Worm (Caenorhabditis elegans) whole organism, young adult: ENCODE data around the gene F27E5.5.

ENCODE experiments used
- C06A6.2 ChIP-seq: fragments of 200-800 bp; sonication (Bioruptor generic); conservative IDR thresholded peaks from 2 replicates; pipeline ENCODE4 v1.3.6; 2022; ENCODE audit warnings: missing genetic modification characterization, missing compliant biosample characterization
- C17E4.6 ChIP-seq: fragments of 200-800 bp; sonication (Bioruptor generic); IDR thresholded peaks from 2 replicates; pipeline ENCODE4 v1.3.6; 2022; ENCODE audit warnings: missing genetic modification reagents, missing genetic modification characterization, missing compliant biosample characterization
- D2030.7 ChIP-seq: fragments of 200-800 bp; sonication (Bioruptor generic); IDR thresholded peaks from 2 replicates; pipeline ENCODE4 v1.3.6; 2022; ENCODE audit warnings: missing genetic modification reagents, missing genetic modification characterization, missing compliant biosample characterization
- F22D6.2 ChIP-seq: sonication (generic microtip); optimal IDR thresholded peaks from 2 replicates; lab custom pipeline; 2016; ENCODE audit warnings: mild to moderate bottlenecking, missing genetic modification characterization, missing compliant biosample characterization
- F33H1.4 ChIP-seq: fragments of 200-800 bp; sonication (Bioruptor generic); IDR thresholded peaks from 2 replicates; pipeline ENCODE4 v1.3.6; 2022; ENCODE audit warnings: missing genetic modification reagents, missing genetic modification characterization, missing compliant biosample characterization
- F37B4.10 ChIP-seq: fragments of 200-800 bp; sonication (Bioruptor generic); IDR thresholded peaks from 2 replicates; pipeline ENCODE4 v1.3.6; 2022; ENCODE audit warnings: missing genetic modification characterization, missing compliant biosample characterization
- F55B11.4 ChIP-seq: sonication (generic microtip); optimal IDR thresholded peaks from 2 replicates; lab custom pipeline; 2016; ENCODE audit warnings: missing compliant biosample characterization, missing genetic modification characterization, borderline replicate concordance; ENCODE audit not compliant: insufficient read depth
- K12H6.12 ChIP-seq: fragments of 200-800 bp; sonication (Bioruptor generic); optimal IDR thresholded peaks from 2 replicates; lab custom pipeline; 2018; ENCODE audit warnings: mild to moderate bottlenecking, missing genetic modification characterization, missing compliant biosample characterization
- Y53G8AR.9 ChIP-seq: fragments of 200-800 bp; sonication (Bioruptor generic); conservative IDR thresholded peaks from 2 replicates; pipeline ENCODE4 v1.3.6; 2022; ENCODE audit warnings: missing genetic modification reagents, missing genetic modification characterization, missing compliant biosample characterization
- Y67H2A.10 ChIP-seq: fragments of 200-800 bp; sonication (Bioruptor generic); conservative IDR thresholded peaks from 2 replicates; pipeline ENCODE4 v1.3.6; 2022; ENCODE audit warnings: missing genetic modification reagents, missing genetic modification characterization, missing compliant biosample characterization
- ama-1 ChIP-seq, 3 experiments: fragments of 150-350 bp in 1 of 3; sonication (generic microtip) in 2 of 3; optimal IDR thresholded peaks; 2 replicates each; lab custom pipeline; 2014 to 2018; ENCODE audit warnings: missing biosample characterization in 2 of 3, missing genetic modification characterization in 2 of 3, missing genetic modification reagents in 2 of 3
- aptf-2 ChIP-seq: fragments of 200-800 bp; sonication (Bioruptor generic); conservative IDR thresholded peaks from 2 replicates; pipeline ENCODE4 v1.3.6; 2022; ENCODE audit warnings: missing genetic modification reagents, missing genetic modification characterization, missing compliant biosample characterization
- atf-7 ChIP-seq: sonication (generic microtip); optimal IDR thresholded peaks from 2 replicates; lab custom pipeline; 2017; ENCODE audit warnings: mild to moderate bottlenecking, missing genetic modification characterization, missing compliant biosample characterization
- athp-1 ChIP-seq: sonication (generic microtip); optimal IDR thresholded peaks from 2 replicates; lab custom pipeline; 2017; ENCODE audit warnings: mild to moderate bottlenecking, missing genetic modification characterization, missing compliant biosample characterization
- ccch-3 ChIP-seq: fragments of 200-800 bp; sonication (Bioruptor generic); optimal IDR thresholded peaks from 2 replicates; lab custom pipeline; 2018; ENCODE audit warnings: mild to moderate bottlenecking, missing genetic modification characterization, missing compliant biosample characterization
- ceh-91 ChIP-seq: fragments of 200-800 bp; sonication (Bioruptor generic); IDR thresholded peaks from 2 replicates; pipeline ENCODE4 v1.3.6; 2022; ENCODE audit warnings: missing genetic modification reagents, missing genetic modification characterization, missing compliant biosample characterization
- dpff-1 ChIP-seq: sonication (generic microtip); optimal IDR thresholded peaks from 2 replicates; lab custom pipeline; 2017; ENCODE audit warnings: mild to moderate bottlenecking, missing genetic modification characterization, missing compliant biosample characterization
- dpl-1 ChIP-seq: fragments of 150-350 bp; optimal IDR thresholded peaks from 2 replicates; lab custom pipeline; 2014; ENCODE audit warnings: missing biosample characterization, missing genetic modification reagents, missing genetic modification characterization
- efl-1 ChIP-seq: fragments of 150-350 bp; optimal IDR thresholded peaks from 2 replicates; lab custom pipeline; 2014; ENCODE audit warnings: missing biosample characterization, missing genetic modification reagents, missing genetic modification characterization
- hlh-12 ChIP-seq: sonication (generic microtip); optimal IDR thresholded peaks from 2 replicates; lab custom pipeline; 2016; ENCODE audit warnings: missing genetic modification characterization, missing compliant biosample characterization
- hrde-1 ChIP-seq: sonication (generic microtip); optimal IDR thresholded peaks from 2 replicates; lab custom pipeline; 2016; ENCODE audit warnings: missing genetic modification characterization, mild to moderate bottlenecking, missing compliant biosample characterization, moderate library complexity, missing genotype, missing genetic modification reagents, borderline replicate concordance
- lin-26 ChIP-seq: fragments of 200-800 bp; sonication (Bioruptor generic); IDR thresholded peaks from 2 replicates; pipeline ENCODE4 v1.3.6; 2022; ENCODE audit warnings: missing genetic modification reagents, missing genetic modification characterization, missing compliant biosample characterization
- lin-40 ChIP-seq: sonication (generic microtip); optimal IDR thresholded peaks from 2 replicates; lab custom pipeline; 2016; ENCODE audit warnings: missing genetic modification characterization, mild to moderate bottlenecking, missing compliant biosample characterization, missing genotype, missing genetic modification reagents
- lsl-1 ChIP-seq: fragments of 200-800 bp; sonication (Bioruptor generic); optimal IDR thresholded peaks from 2 replicates; lab custom pipeline; 2018; ENCODE audit warnings: mild to moderate bottlenecking, missing genetic modification characterization, moderate library complexity, missing compliant biosample characterization
- madf-10 ChIP-seq: sonication (generic microtip); optimal IDR thresholded peaks from 2 replicates; lab custom pipeline; 2016; ENCODE audit warnings: mild to moderate bottlenecking, missing genetic modification characterization, missing compliant biosample characterization
- madf-6 ChIP-seq: fragments of 200-800 bp; sonication (Bioruptor generic); IDR thresholded peaks from 2 replicates; pipeline ENCODE4 v1.3.6; 2022; ENCODE audit warnings: missing genetic modification reagents, missing genetic modification characterization, missing compliant biosample characterization
- madf-8 ChIP-seq: fragments of 200-800 bp; sonication (Bioruptor generic); conservative IDR thresholded peaks from 2 replicates; pipeline ENCODE4 v1.3.6; 2022; ENCODE audit warnings: missing genetic modification reagents, missing genetic modification characterization, missing compliant biosample characterization
- mes-4 ChIP-seq: sonication (generic microtip); optimal IDR thresholded peaks from 2 replicates; lab custom pipeline; 2016; ENCODE audit warnings: missing genotype, missing genetic modification characterization, missing compliant biosample characterization
- mxl-1 ChIP-seq: sonication (generic microtip); optimal IDR thresholded peaks from 2 replicates; lab custom pipeline; 2016; ENCODE audit warnings: missing genetic modification characterization, missing compliant biosample characterization
- nfyb-1 ChIP-seq: fragments of 200-800 bp; sonication (Bioruptor generic); IDR thresholded peaks from 2 replicates; pipeline ENCODE4 v1.3.6; 2022; ENCODE audit warnings: missing genetic modification reagents, missing genetic modification characterization, missing compliant biosample characterization
- nhr-27 ChIP-seq: fragments of 200-800 bp; sonication (Bioruptor generic); optimal IDR thresholded peaks from 2 replicates; lab custom pipeline; 2018; ENCODE audit warnings: mild to moderate bottlenecking, missing genetic modification characterization, moderate library complexity, missing compliant biosample characterization
- nhr-90 ChIP-seq: sonication (generic microtip); optimal IDR thresholded peaks from 2 replicates; lab custom pipeline; 2016; ENCODE audit warnings: missing genotype, mild to moderate bottlenecking, missing genetic modification characterization, missing compliant biosample characterization
- sea-2 ChIP-seq: fragments of 200-800 bp; sonication (Bioruptor generic); IDR thresholded peaks from 2 replicates; pipeline ENCODE4 v1.3.6; 2022; ENCODE audit warnings: missing genetic modification characterization, missing compliant biosample characterization
- snpc-3.4 ChIP-seq: sonication (generic microtip); optimal IDR thresholded peaks from 2 replicates; lab custom pipeline; 2017; ENCODE audit warnings: missing genetic modification characterization, mild to moderate bottlenecking, missing compliant biosample characterization, antibody characterized with exemption, moderate library complexity, missing genotype, missing genetic modification reagents
- snpc-4 ChIP-seq, 5 experiments: fragments of 150-350 bp in 1 of 5; sonication (generic microtip) in 4 of 5; optimal IDR thresholded peaks; 2 replicates each; lab custom pipeline; 2014 to 2018; ENCODE audit warnings: missing genetic modification characterization in 5 of 5, missing biosample characterization in 3 of 5, antibody characterized with exemption in 2 of 5, mild to moderate bottlenecking in 2 of 5, missing compliant biosample characterization in 2 of 5, missing genotype in 2 of 5, moderate library complexity in 2 of 5, missing genetic modification reagents in 1 of 5
- tbp1 ChIP-seq: fragments of 200-800 bp; sonication (Bioruptor generic); optimal IDR thresholded peaks from 2 replicates; lab custom pipeline; 2018; ENCODE audit warnings: mild to moderate bottlenecking, missing genetic modification characterization, missing compliant biosample characterization
- xnd-1 ChIP-seq: sonication (generic microtip); optimal IDR thresholded peaks from 2 replicates; lab custom pipeline; 2016; ENCODE audit warnings: missing genotype, missing genetic modification reagents, missing genetic modification characterization, missing compliant biosample characterization
- zfh-2 ChIP-seq: fragments of 200-800 bp; sonication (Bioruptor generic); conservative IDR thresholded peaks from 2 replicates; pipeline ENCODE4 v1.3.6; 2022; ENCODE audit warnings: missing genetic modification reagents, missing genetic modification characterization, missing compliant biosample characterization
- zim-3 ChIP-seq: sonication (generic microtip); optimal IDR thresholded peaks from 2 replicates; lab custom pipeline; 2017; ENCODE audit warnings: mild to moderate bottlenecking, missing genetic modification characterization, moderate library complexity, missing compliant biosample characterization
- ztf-18 ChIP-seq: sonication (generic microtip); optimal IDR thresholded peaks from 2 replicates; lab custom pipeline; 2016; ENCODE audit warnings: missing genotype, mild to moderate bottlenecking, missing genetic modification characterization, missing compliant biosample characterization
- ztf-28 ChIP-seq: fragments of 200-800 bp; sonication (Bioruptor generic); IDR thresholded peaks from 2 replicates; pipeline ENCODE4 v1.3.6; 2022; ENCODE audit warnings: missing genetic modification reagents, missing genetic modification characterization, missing compliant biosample characterization
- ztf-3 ChIP-seq: fragments of 200-800 bp; sonication (Bioruptor generic); optimal IDR thresholded peaks from 2 replicates; lab custom pipeline; 2018; ENCODE audit warnings: mild to moderate bottlenecking, missing genetic modification characterization, missing compliant biosample characterization

Gene F27E5.5

ce11 chrII:10172436-10172973 is 40.8 kb upstream of the F27E5.5 start, which contains the start of gene wbp-11 (continued):
- TF ChIP-seq lin-40 (tag; lab: Kevin White, UChicago) (no peak), F22D6.2 (no peak), mes-4 (tag; lab: Kevin White, UChicago) (no peak), dpff-1 (tag; lab: Kevin White, UChicago) (no peak), efl-1 (peak; percentile 23)
- TF ChIP-seq, all 124 proteins: peak for 9

- TF ChIP-seq madf-8 (GFP tag; lab: Robert Waterston, UW) (peak; percentile 75), efl-1 (peak; percentile 90), nfyb-1 (GFP tag; lab: Robert Waterston, UW) (no peak), dpl-1 (GFP tag; lab: Kevin White, UChicago) (peak; percentile 31), Y67H2A.10 (no peak), xnd-1 (tag; lab: Kevin White, UChicago) (peak; percentile 47), D2030.7 (GFP tag; lab: Robert Waterston, UW) (0 out of 2 replicates have a peak, but pooled peaks have one; percentile 40), hrde-1 (tag; lab: Kevin White, UChicago) (no peak), snpc-4 (GFP tag; optimal IDR thresholded peaks at IDR 0.05; lab: Kevin White, UChicago) (no peak), snpc-4 (tag; optimal IDR thresholded peaks at IDR 0.05; lab: Kevin White, UChicago) (peak in 1 of 4 experiments; percentile 30), F33H1.4 (GFP tag; lab: Robert Waterston, UW) (peak; percentile 82), madf-6 (GFP tag; lab: Robert Waterston, UW) (peak; percentile 81), lsl-1 (GFP tag; lab: Kevin White, UChicago) (peak; percentile 39), ceh-91 (GFP tag; lab: Robert Waterston, UW) (peak; percentile 82), snpc-3.4 (tag; lab: Kevin White, UChicago) (peak; percentile 7)
Observed at ce11 chrII:10170837-10171318, 39.2 kb upstream of the F27E5.5 start, which contains the start of gene gpd-4. Gene gpd-4, plus strand, starts transcription at chrII:10171268.

- peak; percentile 24 for TF ChIP-seq tbp1 (GFP tag; lab: Kevin White, UChicago)
- peak; percentile 4 for TF ChIP-seq atf-7 (tag; lab: Kevin White, UChicago)
- TF ChIP-seq ztf-3 (GFP tag; lab: Kevin White, UChicago) = no peak
- TF ChIP-seq ztf-18 (tag; lab: Kevin White, UChicago) = peak; percentile 12
- no peak for TF ChIP-seq ztf-28 (GFP tag; lab: Robert Waterston, UW)
- TF ChIP-seq C17E4.6 = no peak
- TF ChIP-seq madf-10 (tag; lab: Kevin White, UChicago) = peak; percentile 4
- TF ChIP-seq hlh-12 (tag; lab: Kevin White, UChicago) = no peak
- TF ChIP-seq ama-1 (optimal IDR thresholded peaks at IDR 0.05; lab: Kevin White, UChicago) = no peak
- TF ChIP-seq ama-1 (GFP tag; optimal IDR thresholded peaks at IDR 0.05; lab: Kevin White, UChicago) = no peak
- TF ChIP-seq zim-3 (tag; lab: Kevin White, UChicago) = no peak
- no peak for TF ChIP-seq C06A6.2 (GFP tag; lab: Robert Waterston, UW)
- TF ChIP-seq aptf-2 (GFP tag; lab: Robert Waterston, UW) = no peak
- TF ChIP-seq sea-2 (GFP tag; lab: Robert Waterston, UW) = no peak
- TF ChIP-seq efl-1 = no peak
- TF ChIP-seq athp-1 (tag; lab: Kevin White, UChicago) = no peak
- TF ChIP-seq Y53G8AR.9 = no peak
- TF ChIP-seq ccch-3 (GFP tag; lab: Kevin White, UChicago) = no peak
- no peak for TF ChIP-seq F37B4.10
- no peak for TF ChIP-seq D2030.7 (GFP tag; lab: Robert Waterston, UW)
- TF ChIP-seq nhr-27 (tag; lab: Kevin White, UChicago) = no peak
- no peak for TF ChIP-seq lin-26 (GFP tag; lab: Robert Waterston, UW)
- TF ChIP-seq nhr-90 (tag; lab: Kevin White, UChicago) = no peak
- peak; percentile 70 for TF ChIP-seq zfh-2 (GFP tag; lab: Robert Waterston, UW)
- TF ChIP-seq mxl-1 (tag; lab: Kevin White, UChicago) = no peak
- TF ChIP-seq K12H6.12 (tag; lab: Kevin White, UChicago) = peak; percentile 35
- TF ChIP-seq F55B11.4 (tag; lab: Kevin White, UChicago) = no peak
Observed at ce11 chrII:10168905-10169782, 37.5 kb upstream of the F27E5.5 start, which contains the start of gene daf-19. Gene daf-19, minus strand, starts transcription at chrII:10169346.
